Fruit fly (Drosophila melanogaster) whole organism, embryonic: Measurements from ENCODE around the gene Atox1.

Source experiments
- CG17612 ChIP-seq: fragments of 200-800 bp; sonication (Bioruptor generic); IDR thresholded peaks from 2 replicates; pipeline ENCODE4 v1.3.6; 2022; ENCODE audit warnings: missing biosample characterization, missing genetic modification characterization
- CG42726 ChIP-seq: fragments of 200-800 bp; sonication (Bioruptor generic); IDR thresholded peaks from 2 replicates; pipeline ENCODE4 v1.3.6; 2022; ENCODE audit warnings: missing biosample characterization, missing genetic modification characterization; ENCODE audit not compliant: partially characterized antibody
- CTCF ChIP-seq: fragments of 200-800 bp; sonication (Bioruptor generic); optimal IDR thresholded peaks from 2 replicates; lab custom pipeline; 2017; ENCODE audit warnings: missing biosample characterization, mild to moderate bottlenecking, missing genetic modification characterization, moderate library complexity
- CoRest ChIP-seq: fragments of 200-800 bp; sonication (Bioruptor generic); optimal IDR thresholded peaks from 3 replicates; lab custom pipeline; 2018; ENCODE audit warnings: missing biosample characterization, mild to moderate bottlenecking, missing genetic modification characterization, moderate library complexity
- YL-1 ChIP-seq: fragments of 200-800 bp; sonication (Bioruptor generic); optimal IDR thresholded peaks from 3 replicates; lab custom pipeline; 2017; ENCODE audit warnings: missing biosample characterization, mild to moderate bottlenecking, missing genetic modification characterization
- ato ChIP-seq: fragments of 200-800 bp; sonication (Bioruptor generic); IDR thresholded peaks from 2 replicates; pipeline ENCODE4 v1.3.6; 2022; ENCODE audit warnings: missing biosample characterization, missing genetic modification characterization; ENCODE audit not compliant: partially characterized antibody
- caup ChIP-seq: fragments of 200-800 bp; sonication (Bioruptor generic); optimal IDR thresholded peaks from 3 replicates; lab custom pipeline; 2017; ENCODE audit warnings: missing biosample characterization, mild to moderate bottlenecking, missing genetic modification characterization, moderate library complexity; ENCODE audit not compliant: severe bottlenecking
- pho ChIP-seq: fragments of 200-800 bp; sonication (Bioruptor generic); optimal IDR thresholded peaks from 2 replicates; lab custom pipeline; 2016; ENCODE audit warnings: missing biosample characterization, missing genetic modification characterization
- stc ChIP-seq: fragments of 200-800 bp; sonication (Bioruptor generic); IDR thresholded peaks from 2 replicates; pipeline ENCODE4 v1.3.6; 2022; ENCODE audit warnings: missing biosample characterization, missing genetic modification characterization
- toy ChIP-seq: fragments of 200-800 bp; sonication (Bioruptor generic); IDR thresholded peaks from 2 replicates; pipeline ENCODE4 v1.3.6; 2022; ENCODE audit warnings: missing biosample characterization, missing genetic modification characterization
- usp ChIP-seq: fragments of >200 bp; optimal IDR thresholded peaks from 2 replicates; lab custom pipeline; 2017; ENCODE audit warnings: missing biosample characterization, missing genetic modification characterization

DNA sequence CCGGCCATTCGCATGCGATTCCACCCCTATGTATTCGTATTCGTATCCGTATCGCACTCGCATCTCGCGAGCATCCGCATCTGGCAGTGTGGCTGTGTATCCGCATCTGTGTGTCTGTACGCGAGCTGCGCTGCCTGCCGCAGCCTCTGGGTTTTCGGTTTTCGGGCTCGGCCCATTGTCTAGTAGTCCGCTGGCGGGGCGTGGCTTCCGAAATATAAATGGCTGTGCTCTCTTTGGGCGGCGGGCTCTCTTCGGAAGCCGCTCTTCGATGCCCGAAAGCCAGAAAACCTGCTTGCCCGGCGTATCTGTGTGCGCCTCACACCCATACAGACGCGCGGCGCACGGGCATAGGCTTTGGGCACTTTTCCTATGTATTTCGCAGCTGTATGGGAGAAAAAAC is 42.5 kb upstream of the Atox1 start:
- TF ChIP-seq CG42726 (GFP tag; lab: Robert Waterston, UW), result no peak
- no peak for TF ChIP-seq pho (GFP tag; lab: Kevin White, UChicago)
- no peak for TF ChIP-seq toy (GFP tag; lab: Robert Waterston, UW)
- TF ChIP-seq usp, result no peak
- no peak for TF ChIP-seq stc (GFP tag; lab: Robert Waterston, UW)
- no peak for TF ChIP-seq CoRest (tag; lab: Kevin White, UChicago)
- no peak for TF ChIP-seq YL-1
- no peak for TF ChIP-seq CTCF (GFP tag; lab: Kevin White, UChicago)
- no peak for TF ChIP-seq caup (GFP tag; lab: Kevin White, UChicago)
- TF ChIP-seq ato (GFP tag; lab: Robert Waterston, UW), result no peak
- no peak for TF ChIP-seq CG17612
